Fruit fly (Drosophila melanogaster): Measurements from ENCODE around the gene Dcr-1.

The Dcr-1 gene

dm6 chr3R:22750534-22750947 lies 9.7 kb upstream of the Dcr-1 start, which contains the start of the genes rumi, CG7029 and Usp12-46 (continued):
- TF ChIP-seq Poxn (GFP tag; IDR thresholded peaks at IDR 0.05) (peak; percentile 61; the same call in 1 of the 2 replicates), CG10366 (GFP tag; IDR thresholded peaks at IDR 0.05) (peak; percentile 90), CG17802 (tag; optimal IDR thresholded peaks at IDR 0.05) (peak; percentile 61), psq (GFP tag; optimal IDR thresholded peaks at IDR 0.05) (peak; percentile 64), jumu (GFP tag; optimal IDR thresholded peaks at IDR 0.05) (peak; percentile 94), HLH54F (GFP tag; optimal IDR thresholded peaks at IDR 0.05) (peak; percentile 93), CG7839 (tag; optimal IDR thresholded peaks at IDR 0.05) (peak; percentile 85), ewg (GFP tag; optimal IDR thresholded peaks at IDR 0.05) (peak; percentile 67), corto (GFP tag; optimal IDR thresholded peaks at IDR 0.05) (no peak), ato (GFP tag; IDR thresholded peaks at IDR 0.05; ENCODE audit: partially characterized antibody) (peak; percentile 67), CG6791 (GFP tag; IDR thresholded peaks at IDR 0.05; ENCODE audit: partially characterized antibody) (peak; percentile 73; the same call in 2 of the 3 replicates), CG9817 (tag; optimal IDR thresholded peaks at IDR 0.05) (peak; percentile 89), Dek (tag; optimal IDR thresholded peaks at IDR 0.05) (peak; percentile 82), HmgD (GFP tag; optimal IDR thresholded peaks at IDR 0.05) (peak; percentile 98), CG15696 (tag; optimal IDR thresholded peaks at IDR 0.05) (peak; percentile 87), lmd (GFP tag; IDR thresholded peaks at IDR 0.05) (peak; percentile 84), Elba2 (GFP tag; optimal IDR thresholded peaks at IDR 0.05) (peak; percentile 71), CG9797 (GFP tag; optimal IDR thresholded peaks at IDR 0.05) (peak; percentile 41), sr (GFP tag; IDR thresholded peaks at IDR 0.05) (peak; percentile 54; the same call in 1 of the 3 replicates), CG12769 (tag; optimal IDR thresholded peaks at IDR 0.05) (no peak), sima (GFP tag; optimal IDR thresholded peaks at IDR 0.05) (no peak), Lim3 (GFP tag; IDR thresholded peaks at IDR 0.05) (peak; percentile 48; the same call in 1 of the 2 replicates), CG12236 (GFP tag; optimal IDR thresholded peaks at IDR 0.05) (peak; percentile 77), Ptx1 (GFP tag; IDR thresholded peaks at IDR 0.05) (peak; percentile 83), mam (GFP tag; optimal IDR thresholded peaks at IDR 0.05) (peak; percentile 91), D19B (GFP tag; optimal IDR thresholded peaks at IDR 0.05) (peak; percentile 58), chm (GFP tag; IDR thresholded peaks at IDR 0.05) (peak; percentile 79; the same call in 1 of the 2 replicates), CG17385 (GFP tag; optimal IDR thresholded peaks at IDR 0.05) (peak; percentile 71), CG14710 (tag; optimal IDR thresholded peaks at IDR 0.05) (peak; percentile 100), sna (GFP tag; IDR thresholded peaks at IDR 0.05; ENCODE audit: partially characterized antibody) (peak; percentile 83), CG7928 (GFP tag; optimal IDR thresholded peaks at IDR 0.05) (peak; percentile 58), CG14014 (GFP tag; IDR thresholded peaks at IDR 0.05) (peak; percentile 90), p53 (GFP tag; optimal IDR thresholded peaks at IDR 0.05) (peak; percentile 86), CG11560 (tag; IDR thresholded peaks at IDR 0.05) (peak; percentile 66; the same call in 1 of the 3 replicates), CG1647 (GFP tag; optimal IDR thresholded peaks at IDR 0.05) (peak; percentile 90), danr (GFP tag; IDR thresholded peaks at IDR 0.05) (peak; percentile 53; the same call in 1 of the 2 replicates), CG18262 (tag; optimal IDR thresholded peaks at IDR 0.05) (peak; percentile 83), CG3065 (GFP tag; optimal IDR thresholded peaks at IDR 0.05) (peak; percentile 74), CG6272 (GFP tag; IDR thresholded peaks at IDR 0.05) (peak; percentile 76), amos (GFP tag; IDR thresholded peaks at IDR 0.05; ENCODE audit: partially characterized antibody) (peak; percentile 72), schlank (tag; optimal IDR thresholded peaks at IDR 0.05) (peak; percentile 59), CG34224 (GFP tag; IDR thresholded peaks at IDR 0.05; ENCODE audit: partially characterized antibody) (peak; percentile 81), Awh (GFP tag; IDR thresholded peaks at IDR 0.05) (peak; percentile 63), CG14667 (GFP tag; IDR thresholded peaks at IDR 0.05) (peak; percentile 59; the same call in 1 of the 2 replicates), CG11247 (GFP tag; IDR thresholded peaks at IDR 0.05) (peak; percentile 69), Hr78 (GFP tag; optimal IDR thresholded peaks at IDR 0.05) (no peak), CG15514 (GFP tag; optimal IDR thresholded peaks at IDR 0.05) (peak; percentile 73), CG8478 (optimal IDR thresholded peaks at IDR 0.05) (no peak), CG6683 (GFP tag; optimal IDR thresholded peaks at IDR 0.05) (peak; percentile 43), Hmr (GFP tag; optimal IDR thresholded peaks at IDR 0.05) (peak; percentile 83)
